Worm (Caenorhabditis elegans) whole organism, young adult: ENCODE data around the gene T15B7.1.
A peak's percentile ranks its signal among the peaks of the same experiment; 100 is the strongest.

ENCODE experiments used
- B0019.2 ChIP-seq: fragments of 200-800 bp; sonication (Bioruptor generic); conservative IDR thresholded peaks from 2 replicates; pipeline ENCODE4 v1.3.6; 2022; ENCODE audit warnings: missing genetic modification reagents, missing genetic modification characterization, missing compliant biosample characterization
- B0261.1 ChIP-seq: sonication (generic microtip); optimal IDR thresholded peaks from 2 replicates; lab custom pipeline; 2016; ENCODE audit warnings: mild to moderate bottlenecking, missing genetic modification characterization, moderate library complexity, missing compliant biosample characterization
- C06A6.2 ChIP-seq: fragments of 200-800 bp; sonication (Bioruptor generic); conservative IDR thresholded peaks from 2 replicates; pipeline ENCODE4 v1.3.6; 2022; ENCODE audit warnings: missing genetic modification characterization, missing compliant biosample characterization
- F22D6.2 ChIP-seq: sonication (generic microtip); optimal IDR thresholded peaks from 2 replicates; lab custom pipeline; 2016; ENCODE audit warnings: mild to moderate bottlenecking, missing genetic modification characterization, missing compliant biosample characterization
- F37B4.10 ChIP-seq: fragments of 200-800 bp; sonication (Bioruptor generic); IDR thresholded peaks from 2 replicates; pipeline ENCODE4 v1.3.6; 2022; ENCODE audit warnings: missing genetic modification characterization, missing compliant biosample characterization
- F52B5.7 ChIP-seq: sonication (generic microtip); optimal IDR thresholded peaks from 2 replicates; lab custom pipeline; 2016; ENCODE audit warnings: mild to moderate bottlenecking, missing genetic modification characterization, missing compliant biosample characterization
- T26A5.8 ChIP-seq: sonication (generic microtip); optimal IDR thresholded peaks from 2 replicates; lab custom pipeline; 2016; ENCODE audit warnings: missing genetic modification characterization, missing compliant biosample characterization
- Y53G8AR.9 ChIP-seq: fragments of 200-800 bp; sonication (Bioruptor generic); conservative IDR thresholded peaks from 2 replicates; pipeline ENCODE4 v1.3.6; 2022; ENCODE audit warnings: missing genetic modification reagents, missing genetic modification characterization, missing compliant biosample characterization
- ZK185.1 ChIP-seq: sonication (generic microtip); optimal IDR thresholded peaks from 2 replicates; lab custom pipeline; 2016; ENCODE audit warnings: mild to moderate bottlenecking, missing genetic modification characterization, missing compliant biosample characterization; ENCODE audit not compliant: poor library complexity, severe bottlenecking
- aptf-3 ChIP-seq: fragments of 200-800 bp; sonication (Bioruptor generic); IDR thresholded peaks from 2 replicates; pipeline ENCODE4 v1.3.6; 2022; ENCODE audit warnings: missing genetic modification characterization, missing compliant biosample characterization
- atf-7 ChIP-seq: sonication (generic microtip); optimal IDR thresholded peaks from 2 replicates; lab custom pipeline; 2017; ENCODE audit warnings: mild to moderate bottlenecking, missing genetic modification characterization, missing compliant biosample characterization
- athp-1 ChIP-seq: sonication (generic microtip); optimal IDR thresholded peaks from 2 replicates; lab custom pipeline; 2017; ENCODE audit warnings: mild to moderate bottlenecking, missing genetic modification characterization, missing compliant biosample characterization
- attf-6 ChIP-seq: fragments of 200-800 bp; sonication (Bioruptor generic); IDR thresholded peaks from 2 replicates; pipeline ENCODE4 v1.3.6; 2022; ENCODE audit warnings: missing genetic modification reagents, missing genetic modification characterization, missing compliant biosample characterization
- bed-2 ChIP-seq: fragments of 200-800 bp; sonication (Bioruptor generic); IDR thresholded peaks from 2 replicates; pipeline ENCODE4 v1.3.6; 2022; ENCODE audit warnings: missing genetic modification reagents, missing genetic modification characterization, missing compliant biosample characterization
- cebp-1 ChIP-seq, 2 experiments: fragments of 200-800 bp in 1 of 2; sonication (Bioruptor generic) in 1 of 2; sonication (generic microtip) in 1 of 2; IDR thresholded peaks in 1 of 2; optimal IDR thresholded peaks in 1 of 2; 2 replicates each; pipeline versions ENCODE4 v1.3.6 to Lab custom; 2017 to 2022; ENCODE audit warnings: missing compliant biosample characterization in 2 of 2, missing genetic modification characterization in 2 of 2, mild to moderate bottlenecking in 1 of 2, missing genetic modification reagents in 1 of 2, moderate library complexity in 1 of 2
- ceh-27 ChIP-seq: fragments of 200-800 bp; sonication (Bioruptor generic); optimal IDR thresholded peaks from 2 replicates; lab custom pipeline; 2018; ENCODE audit warnings: mild to moderate bottlenecking, missing genetic modification characterization, moderate library complexity, missing compliant biosample characterization
- ceh-58 ChIP-seq: fragments of 200-800 bp; sonication (Bioruptor generic); IDR thresholded peaks from 2 replicates; pipeline ENCODE4 v1.3.6; 2022; ENCODE audit warnings: missing genetic modification characterization, missing compliant biosample characterization
- ceh-79 ChIP-seq: sonication (generic microtip); optimal IDR thresholded peaks from 2 replicates; lab custom pipeline; 2017; ENCODE audit warnings: mild to moderate bottlenecking, missing genetic modification characterization, missing compliant biosample characterization
- chd-7 ChIP-seq: sonication (generic microtip); optimal IDR thresholded peaks from 2 replicates; lab custom pipeline; 2016; ENCODE audit warnings: mild to moderate bottlenecking, missing genetic modification characterization, moderate library complexity, missing compliant biosample characterization
- dox-1 ChIP-seq: fragments of 200-800 bp; sonication (Bioruptor generic); IDR thresholded peaks from 2 replicates; pipeline ENCODE4 v1.3.6; 2022; ENCODE audit warnings: missing genetic modification reagents, missing genetic modification characterization, missing compliant biosample characterization
- dpff-1 ChIP-seq: sonication (generic microtip); optimal IDR thresholded peaks from 2 replicates; lab custom pipeline; 2017; ENCODE audit warnings: mild to moderate bottlenecking, missing genetic modification characterization, missing compliant biosample characterization
- egl-18 ChIP-seq: fragments of 200-800 bp; sonication (Bioruptor generic); IDR thresholded peaks from 2 replicates; pipeline ENCODE4 v1.3.6; 2022; ENCODE audit warnings: missing genetic modification reagents, missing genetic modification characterization, missing compliant biosample characterization
- ets-4 ChIP-seq: fragments of 200-800 bp; sonication (Bioruptor generic); optimal IDR thresholded peaks from 2 replicates; lab custom pipeline; 2018; ENCODE audit warnings: mild to moderate bottlenecking, missing genetic modification characterization, missing compliant biosample characterization
- fkh-3 ChIP-seq: sonication (generic microtip); optimal IDR thresholded peaks from 2 replicates; lab custom pipeline; 2016; ENCODE audit warnings: mild to moderate bottlenecking, missing genetic modification characterization, missing compliant biosample characterization
- hlh-12 ChIP-seq: sonication (generic microtip); optimal IDR thresholded peaks from 2 replicates; lab custom pipeline; 2016; ENCODE audit warnings: missing genetic modification characterization, missing compliant biosample characterization
- hmg-1.2 ChIP-seq: fragments of 200-800 bp; sonication (Bioruptor generic); IDR thresholded peaks from 2 replicates; pipeline ENCODE4 v1.3.6; 2022; ENCODE audit warnings: missing genetic modification reagents, missing genetic modification characterization, missing compliant biosample characterization
- hmg-20 ChIP-seq: fragments of 200-800 bp; sonication (Bioruptor generic); IDR thresholded peaks from 2 replicates; pipeline ENCODE4 v1.3.6; 2022; ENCODE audit warnings: missing genetic modification reagents, missing genetic modification characterization, missing compliant biosample characterization
- hsf-1 ChIP-seq: fragments of 200-800 bp; sonication (Bioruptor generic); IDR thresholded peaks from 2 replicates; pipeline ENCODE4 v1.3.6; 2022; ENCODE audit warnings: missing genetic modification reagents, missing genetic modification characterization, missing compliant biosample characterization
- lin-26 ChIP-seq: fragments of 200-800 bp; sonication (Bioruptor generic); IDR thresholded peaks from 2 replicates; pipeline ENCODE4 v1.3.6; 2022; ENCODE audit warnings: missing genetic modification reagents, missing genetic modification characterization, missing compliant biosample characterization
- lin-35 ChIP-seq, 3 experiments: fragments of 150-350 bp in 2 of 3; sonication (generic microtip) in 1 of 3; optimal IDR thresholded peaks; 2 replicates each; lab custom pipeline; 2014 to 2018; ENCODE audit warnings: missing biosample characterization in 3 of 3, missing genetic modification characterization in 3 of 3, missing genetic modification reagents in 3 of 3
- lin-54 ChIP-seq: fragments of 200-800 bp; sonication (Bioruptor generic); optimal IDR thresholded peaks from 2 replicates; lab custom pipeline; 2018; ENCODE audit warnings: mild to moderate bottlenecking, missing genetic modification characterization, missing compliant biosample characterization
- lsl-1 ChIP-seq: fragments of 200-800 bp; sonication (Bioruptor generic); optimal IDR thresholded peaks from 2 replicates; lab custom pipeline; 2018; ENCODE audit warnings: mild to moderate bottlenecking, missing genetic modification characterization, moderate library complexity, missing compliant biosample characterization
- madf-10 ChIP-seq: sonication (generic microtip); optimal IDR thresholded peaks from 2 replicates; lab custom pipeline; 2016; ENCODE audit warnings: mild to moderate bottlenecking, missing genetic modification characterization, missing compliant biosample characterization
- madf-8 ChIP-seq: fragments of 200-800 bp; sonication (Bioruptor generic); conservative IDR thresholded peaks from 2 replicates; pipeline ENCODE4 v1.3.6; 2022; ENCODE audit warnings: missing genetic modification reagents, missing genetic modification characterization, missing compliant biosample characterization
- nfya-1 ChIP-seq: sonication (generic microtip); optimal IDR thresholded peaks from 2 replicates; lab custom pipeline; 2017; ENCODE audit warnings: antibody characterized with exemption, missing compliant biosample characterization, missing genetic modification characterization, borderline replicate concordance; ENCODE audit not compliant: insufficient read depth
- nhr-179 ChIP-seq: sonication (generic microtip); optimal IDR thresholded peaks from 2 replicates; lab custom pipeline; 2016; ENCODE audit warnings: mild to moderate bottlenecking, missing genetic modification characterization, missing compliant biosample characterization
- nhr-80 ChIP-seq: sonication (generic microtip); optimal IDR thresholded peaks from 2 replicates; lab custom pipeline; 2016; ENCODE audit warnings: missing genetic modification characterization, missing compliant biosample characterization
- repo-1 ChIP-seq: sonication (generic microtip); optimal IDR thresholded peaks from 2 replicates; lab custom pipeline; 2017; ENCODE audit warnings: mild to moderate bottlenecking, missing genetic modification characterization, missing compliant biosample characterization
- snpc-4 ChIP-seq, 5 experiments: fragments of 150-350 bp in 1 of 5; sonication (generic microtip) in 4 of 5; optimal IDR thresholded peaks; 2 replicates each; lab custom pipeline; 2014 to 2018; ENCODE audit warnings: missing genetic modification characterization in 5 of 5, missing biosample characterization in 3 of 5, antibody characterized with exemption in 2 of 5, mild to moderate bottlenecking in 2 of 5, missing compliant biosample characterization in 2 of 5, missing genotype in 2 of 5, moderate library complexity in 2 of 5, missing genetic modification reagents in 1 of 5
- sptf-2 ChIP-seq: fragments of 200-800 bp; sonication (Bioruptor generic); optimal IDR thresholded peaks from 2 replicates; lab custom pipeline; 2018; ENCODE audit warnings: mild to moderate bottlenecking, missing genetic modification characterization, missing compliant biosample characterization
- tlf-1 ChIP-seq: fragments of 200-800 bp; sonication (Bioruptor generic); optimal IDR thresholded peaks from 2 replicates; lab custom pipeline; 2018; ENCODE audit warnings: mild to moderate bottlenecking, missing genetic modification characterization, missing compliant biosample characterization
- zim-3 ChIP-seq: sonication (generic microtip); optimal IDR thresholded peaks from 2 replicates; lab custom pipeline; 2017; ENCODE audit warnings: mild to moderate bottlenecking, missing genetic modification characterization, moderate library complexity, missing compliant biosample characterization
- ztf-22 ChIP-seq: fragments of 200-800 bp; sonication (Bioruptor generic); optimal IDR thresholded peaks from 2 replicates; lab custom pipeline; 2018; ENCODE audit warnings: mild to moderate bottlenecking, missing genetic modification characterization, moderate library complexity, missing compliant biosample characterization
- ztf-25 ChIP-seq: fragments of 200-800 bp; sonication (Bioruptor generic); IDR thresholded peaks from 2 replicates; pipeline ENCODE4 v1.3.6; 2022; ENCODE audit warnings: missing genetic modification reagents, missing genetic modification characterization, missing compliant biosample characterization
- ztf-26 ChIP-seq: sonication (generic microtip); optimal IDR thresholded peaks from 2 replicates; lab custom pipeline; 2017; ENCODE audit warnings: missing genetic modification characterization, missing compliant biosample characterization
- ztf-28 ChIP-seq: fragments of 200-800 bp; sonication (Bioruptor generic); IDR thresholded peaks from 2 replicates; pipeline ENCODE4 v1.3.6; 2022; ENCODE audit warnings: missing genetic modification reagents, missing genetic modification characterization, missing compliant biosample characterization
- ztf-6 ChIP-seq: fragments of 200-800 bp; sonication (Bioruptor generic); IDR thresholded peaks from 2 replicates; pipeline ENCODE4 v1.3.6; 2022; ENCODE audit warnings: missing genetic modification reagents, missing genetic modification characterization, missing compliant biosample characterization

The T15B7.1 gene

DNA sequence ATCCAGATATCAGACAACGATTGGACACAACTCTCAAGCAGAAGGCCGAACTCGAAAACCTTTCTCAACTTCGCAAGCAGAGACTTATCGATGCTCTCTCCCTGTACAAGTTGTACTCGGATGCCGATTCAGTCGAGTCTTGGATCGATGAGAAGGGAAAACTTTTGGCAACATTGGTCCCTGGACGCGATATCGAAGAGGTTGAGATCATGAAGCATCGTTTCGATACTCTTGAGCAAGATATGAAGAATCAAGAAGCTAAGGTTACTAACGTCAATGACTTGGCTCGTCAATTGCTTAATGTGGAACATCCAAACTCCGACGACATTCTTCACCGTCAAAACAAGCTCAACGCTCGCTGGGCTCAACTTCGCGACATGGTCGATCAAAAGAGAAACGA lies 42.5 kb downstream of the T15B7.1 start:
- no peak for TF ChIP-seq hlh-12
- TF ChIP-seq ztf-6 (GFP tag; lab: Robert Waterston, UW) = no peak
- no peak for TF ChIP-seq hmg-1.2 (GFP tag; lab: Robert Waterston, UW)
- no peak for TF ChIP-seq sptf-2 (GFP tag; lab: Kevin White, UChicago)
- no peak for TF ChIP-seq nfya-1
- TF ChIP-seq ets-4 (GFP tag; lab: Kevin White, UChicago) = no peak
- no peak for TF ChIP-seq egl-18 (GFP tag; lab: Robert Waterston, UW)
- TF ChIP-seq ceh-58 (GFP tag; lab: Robert Waterston, UW) = no peak
- no peak for TF ChIP-seq T26A5.8
- TF ChIP-seq tlf-1 (GFP tag; lab: Kevin White, UChicago) = no peak
- no peak for TF ChIP-seq ztf-22

DNA sequence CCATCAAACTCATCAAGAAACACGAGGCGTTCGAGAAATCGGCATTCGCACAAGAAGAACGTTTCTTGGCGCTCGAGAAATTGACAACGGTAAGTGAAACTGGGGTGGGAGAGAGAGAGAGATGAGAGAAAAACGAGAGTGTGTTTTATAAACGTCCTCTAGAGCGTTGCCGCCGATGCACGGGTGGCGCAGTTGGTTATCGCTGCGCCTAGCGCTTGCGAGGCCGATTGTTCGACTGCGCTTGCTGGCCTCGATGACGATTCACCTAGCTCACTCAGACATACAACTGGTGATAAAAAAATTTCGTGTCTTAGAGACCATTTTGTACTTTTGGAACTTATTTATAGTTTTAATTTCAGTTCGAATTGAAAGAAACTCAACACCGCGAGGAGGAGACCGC lies 46.3 kb downstream of the T15B7.1 start:
- TF ChIP-seq ZK185.1 (tag; lab: Kevin White, UChicago) (peak; percentile 87), atf-7 (tag; lab: Kevin White, UChicago) (peak; percentile 63), F37B4.10 (0 out of 2 replicates have a peak, but pooled peaks have one; percentile 74), lin-54 (GFP tag; lab: Kevin White, UChicago) (peak; percentile 68), ztf-26 (peak; percentile 74), lin-26 (GFP tag; lab: Robert Waterston, UW) (peak; percentile 94), snpc-4 (GFP tag; optimal IDR thresholded peaks at IDR 0.05; lab: Kevin White, UChicago) (peak; percentile 69), snpc-4 (tag; optimal IDR thresholded peaks at IDR 0.05; lab: Kevin White, UChicago) (peak in 2 of 4 experiments; percentile 64 to 72), fkh-3 (tag; lab: Kevin White, UChicago) (peak; percentile 78), zim-3 (tag; lab: Kevin White, UChicago) (peak; percentile 41), lin-35 (GFP tag; optimal IDR thresholded peaks at IDR 0.05; lab: Kevin White, UChicago) (peak in 1 of 3 experiments; percentile 68), Y53G8AR.9 (0 out of 2 replicates have a peak, but pooled peaks have one; percentile 56), ztf-28 (GFP tag; lab: Robert Waterston, UW) (0 out of 2 replicates have a peak, but pooled peaks have one; percentile 14), C06A6.2 (GFP tag; lab: Robert Waterston, UW) (no peak), nhr-80 (tag; lab: Kevin White, UChicago) (peak; percentile 46), repo-1 (tag; lab: Kevin White, UChicago) (peak; percentile 81), cebp-1 (GFP tag; IDR thresholded peaks at IDR 0.05; lab: Robert Waterston, UW) (no peak), cebp-1 (tag; optimal IDR thresholded peaks at IDR 0.05; lab: Kevin White, UChicago) (peak; percentile 70), madf-8 (GFP tag; lab: Robert Waterston, UW) (no peak), B0019.2 (no peak), dox-1 (GFP tag; lab: Robert Waterston, UW) (peak; percentile 84), aptf-3 (GFP tag; lab: Robert Waterston, UW) (no peak), F52B5.7 (peak; percentile 68), B0261.1 (tag; lab: Kevin White, UChicago) (peak; percentile 95), athp-1 (peak; percentile 75), chd-7 (tag; lab: Kevin White, UChicago) (peak; percentile 85), hmg-20 (GFP tag; lab: Robert Waterston, UW) (no peak), ceh-79 (no peak), madf-10 (tag; lab: Kevin White, UChicago) (peak; percentile 57), lsl-1 (GFP tag; lab: Kevin White, UChicago) (peak; percentile 43), F22D6.2 (tag; lab: Kevin White, UChicago) (no peak), nhr-179 (peak; percentile 58), dpff-1 (tag; lab: Kevin White, UChicago) (peak; percentile 44), ztf-25 (GFP tag; lab: Robert Waterston, UW) (peak; percentile 67; the same call in 1 of the 2 replicates), bed-2 (GFP tag; lab: Robert Waterston, UW) (0 out of 2 replicates have a peak, but pooled peaks have one; percentile 45), ceh-27 (GFP tag; lab: Kevin White, UChicago) (peak; percentile 70), attf-6 (GFP tag; lab: Robert Waterston, UW) (no peak), hsf-1 (GFP tag; lab: Robert Waterston, UW) (peak; percentile 33; the same call in 1 of the 2 replicates), egl-18 (GFP tag; lab: Robert Waterston, UW) (no peak), ztf-6 (GFP tag; lab: Robert Waterston, UW) (no peak)
